Worm (Caenorhabditis elegans): ENCODE results near the gene C02B8.7.

Gene C02B8.7

DNA sequence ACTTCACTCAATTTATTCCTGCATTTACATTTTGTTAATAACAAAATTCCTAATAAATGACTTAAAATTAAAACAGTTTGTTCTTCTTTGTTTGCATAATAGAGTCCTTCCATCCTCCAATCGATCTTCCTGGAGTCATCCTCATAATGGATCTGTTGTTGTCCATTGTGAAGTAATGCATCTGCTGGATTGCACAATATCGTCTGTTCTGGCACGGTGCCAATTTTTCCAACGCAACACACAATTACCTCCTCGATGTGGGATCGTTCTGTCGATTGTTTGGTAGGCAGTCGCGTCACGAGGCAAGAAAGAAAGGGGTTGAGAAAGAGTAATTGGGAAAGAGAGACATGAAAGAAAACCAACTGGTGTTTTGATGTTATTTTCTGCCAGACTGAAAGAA, 22.3 kb upstream of the C02B8.7 start:
- TF ChIP-seq ztf-11 (tag; optimal IDR thresholded peaks at IDR 0.05) = peak in 1 of 2 experiments; percentile 69
- peak; percentile 0 to 29 for TF ChIP-seq lsy-2 (tag; optimal IDR thresholded peaks at IDR 0.05)
- TF ChIP-seq fkh-10 (GFP tag; optimal IDR thresholded peaks at IDR 0.05) = no peak
- TF ChIP-seq C16A3.4 (tag; optimal IDR thresholded peaks at IDR 0.05) = peak; percentile 54
- peak in 2 of 3 experiments; percentile 9 to 26 for TF ChIP-seq dpl-1 (GFP tag; optimal IDR thresholded peaks at IDR 0.05)
- TF ChIP-seq xbp-1 (tag; optimal IDR thresholded peaks at IDR 0.05) = peak; percentile 13
- peak; percentile 50 for TF ChIP-seq lin-14 (GFP tag; optimal IDR thresholded peaks at IDR 0.05)
- no peak for TF ChIP-seq ceh-82 (tag; optimal IDR thresholded peaks at IDR 0.05)
- TF ChIP-seq nhr-85 (tag) = peak; percentile 81
- TF ChIP-seq unc-86 (tag; optimal IDR thresholded peaks at IDR 0.05) = peak; percentile 55
- TF ChIP-seq ama-1 (optimal IDR thresholded peaks at IDR 0.05) = peak; percentile 77
- TF ChIP-seq ceh-8 (GFP tag; optimal IDR thresholded peaks at IDR 0.05) = no peak
- no peak for TF ChIP-seq zag-1 (tag; optimal IDR thresholded peaks at IDR 0.05)
- TF ChIP-seq pax-3 (tag; optimal IDR thresholded peaks at IDR 0.05) = no peak
- peak; percentile 6 to 23 for TF ChIP-seq efl-1 (optimal IDR thresholded peaks at IDR 0.05)
- TF ChIP-seq efl-1 (GFP tag; optimal IDR thresholded peaks at IDR 0.05 in 1 of 2) = no peak
- TF ChIP-seq egl-27 (tag; optimal IDR thresholded peaks at IDR 0.05) = no peak
- TF ChIP-seq lin-13 (GFP tag; optimal IDR thresholded peaks at IDR 0.05) = no peak
- no peak for TF ChIP-seq nhr-11 (tag; optimal IDR thresholded peaks at IDR 0.05)
- TF ChIP-seq fkh-8 (tag; optimal IDR thresholded peaks at IDR 0.05) = no peak
- TF ChIP-seq ceh-90 (tag; optimal IDR thresholded peaks at IDR 0.05) = no peak
- peak; percentile 37 for TF ChIP-seq rnt-1 (tag; optimal IDR thresholded peaks at IDR 0.05)
- TF ChIP-seq snu-23 (GFP tag; optimal IDR thresholded peaks at IDR 0.05) = peak; percentile 50
- peak; percentile 56 for TF ChIP-seq nhr-71 (tag; optimal IDR thresholded peaks at IDR 0.05)
- TF ChIP-seq swsn-7 (tag; optimal IDR thresholded peaks at IDR 0.05) = peak; percentile 53
- no peak for TF ChIP-seq nhr-47 (tag; optimal IDR thresholded peaks at IDR 0.05)
- TF ChIP-seq mdl-1 (tag; optimal IDR thresholded peaks at IDR 0.05) = peak in 1 of 2 experiments; percentile 45
- TF ChIP-seq nhr-20 (tag; optimal IDR thresholded peaks at IDR 0.05) = peak; percentile 28
- TF ChIP-seq mep-1 (tag; optimal IDR thresholded peaks at IDR 0.05) = peak; percentile 72
- TF ChIP-seq sptf-1 (tag; optimal IDR thresholded peaks at IDR 0.05) = no peak
- no peak for TF ChIP-seq nhr-19 (GFP tag; conservative IDR thresholded peaks at IDR 0.05)
- TF ChIP-seq fkh-4 (tag; optimal IDR thresholded peaks at IDR 0.05; ENCODE audit: borderline replicate concordance) = no peak
- peak; percentile 29 for TF ChIP-seq tbx-2 (tag; optimal IDR thresholded peaks at IDR 0.05)
- TF ChIP-seq skn-1 (tag; optimal IDR thresholded peaks at IDR 0.05) = peak; percentile 34
- no peak for TF ChIP-seq pqm-1 (tag; optimal IDR thresholded peaks at IDR 0.05)
- TF ChIP-seq blmp-1 (tag; optimal IDR thresholded peaks at IDR 0.05) = peak; percentile 65
- no peak for TF ChIP-seq irx-1 (tag; optimal IDR thresholded peaks at IDR 0.05)
- TF ChIP-seq tlp-1 (tag; optimal IDR thresholded peaks at IDR 0.05) = no peak
- TF ChIP-seq hpl-2 (GFP tag; optimal IDR thresholded peaks at IDR 0.05) = no peak

DNA sequence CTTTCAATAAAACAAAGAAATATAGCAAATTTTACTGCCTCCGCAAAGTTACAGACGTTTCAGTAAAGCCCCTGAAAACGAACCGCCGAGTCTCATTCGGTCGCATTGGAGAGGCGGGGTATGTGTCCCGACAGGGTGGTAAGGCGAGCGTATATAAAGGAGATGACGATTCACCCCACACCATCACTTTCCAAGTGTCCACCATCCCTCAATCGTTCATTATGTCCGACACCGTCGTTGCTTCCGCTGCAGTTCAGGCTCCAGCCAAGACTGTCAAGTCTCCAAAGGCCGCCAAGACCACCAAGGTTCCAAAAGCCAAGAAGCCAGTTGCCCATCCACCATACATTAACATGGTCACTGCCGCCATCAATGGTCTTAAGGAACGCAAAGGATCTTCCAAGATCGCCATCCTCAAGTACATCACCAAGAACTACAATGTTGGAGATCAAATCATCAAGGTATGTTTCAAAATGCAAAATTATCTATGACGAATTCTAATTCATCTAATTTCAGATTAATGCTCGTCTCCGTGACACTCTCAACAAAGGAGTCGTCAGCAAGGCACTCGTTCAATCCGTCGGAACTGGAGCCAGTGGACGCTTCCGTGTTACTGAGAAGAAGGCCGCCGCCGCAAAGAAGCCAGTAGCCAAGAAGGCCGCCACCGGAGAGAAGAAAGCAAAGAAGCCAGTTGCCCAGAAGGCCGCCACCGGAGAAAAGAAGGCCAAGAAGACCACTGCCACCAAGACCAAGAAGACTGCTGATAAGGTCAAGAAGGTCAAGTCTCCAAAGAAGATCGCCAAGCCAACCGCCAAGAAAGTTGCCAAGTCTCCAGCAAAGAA, 21.5 kb upstream of the C02B8.7 start, which contains the start of gene hil-3:
hil-3 (plus strand) TSS at position 195 of the 839 bp plus-strand sequence.
- TF ChIP-seq xbp-1 (tag; optimal IDR thresholded peaks at IDR 0.05) (peak; percentile 40), snpc-4 (tag; optimal IDR thresholded peaks at IDR 0.05) (no peak), nhr-85 (tag) (peak; percentile 74), unc-86 (tag; optimal IDR thresholded peaks at IDR 0.05) (peak; percentile 54), ceh-82 (tag; optimal IDR thresholded peaks at IDR 0.05) (peak in 1 of 3 experiments; percentile 48), nhr-19 (GFP tag; conservative IDR thresholded peaks at IDR 0.05) (peak; percentile 40), mef-2 (tag; optimal IDR thresholded peaks at IDR 0.05) (no peak), fkh-4 (tag; optimal IDR thresholded peaks at IDR 0.05; ENCODE audit: borderline replicate concordance) (no peak), ztf-11 (tag; optimal IDR thresholded peaks at IDR 0.05) (peak in 1 of 2 experiments; percentile 6), egl-27 (tag; optimal IDR thresholded peaks at IDR 0.05) (no peak), unc-98 (GFP tag; IDR thresholded peaks at IDR 0.05) (no peak), nhr-71 (tag; optimal IDR thresholded peaks at IDR 0.05) (peak; percentile 65), grh-1 (GFP tag; IDR thresholded peaks at IDR 0.05) (peak; percentile 52), mab-9 (GFP tag; IDR thresholded peaks at IDR 0.05) (no peak), fkh-8 (tag; optimal IDR thresholded peaks at IDR 0.05) (peak; percentile 22), hlh-4 (tag; optimal IDR thresholded peaks at IDR 0.05) (no peak), tbx-2 (tag; optimal IDR thresholded peaks at IDR 0.05) (peak; percentile 51), C34B4.2 (tag; optimal IDR thresholded peaks at IDR 0.05) (no peak), aha-1 (tag; optimal IDR thresholded peaks at IDR 0.05) (no peak), lin-13 (GFP tag; optimal IDR thresholded peaks at IDR 0.05) (no peak), nhr-90 (tag; optimal IDR thresholded peaks at IDR 0.05; ENCODE audit: poor library complexity) (no peak), elt-3 (tag; optimal IDR thresholded peaks at IDR 0.05) (no peak), ces-1 (GFP tag; optimal IDR thresholded peaks at IDR 0.05) (no peak), efl-1 (optimal IDR thresholded peaks at IDR 0.05) (no peak), efl-1 (GFP tag; optimal IDR thresholded peaks at IDR 0.05 in 1 of 2) (peak in 1 of 2 experiments; percentile 16), rnt-1 (tag; optimal IDR thresholded peaks at IDR 0.05) (peak; percentile 63)
